Worm (Caenorhabditis elegans) whole organism, L1 larva: Measurements from ENCODE around the gene cnnm-3.
A peak's percentile ranks its signal among the peaks of the same experiment; 100 is the strongest.

Source experiments
- C16A3.4 ChIP-seq: fragments of 150-350 bp; optimal IDR thresholded peaks from 2 replicates; lab custom pipeline; 2014; ENCODE audit warnings: missing biosample characterization, missing genetic modification characterization
- C34B4.2 ChIP-seq: sonication (generic microtip); optimal IDR thresholded peaks from 2 replicates; lab custom pipeline; 2017; ENCODE audit warnings: mild to moderate bottlenecking, missing genetic modification characterization, missing compliant biosample characterization
- F16B12.6 ChIP-seq: fragments of 150-350 bp; optimal IDR thresholded peaks from 2 replicates; lab custom pipeline; 2014; ENCODE audit warnings: missing biosample characterization, missing genetic modification characterization
- Y116A8C.19 ChIP-seq: sonication (generic microtip); optimal IDR thresholded peaks from 2 replicates; lab custom pipeline; 2016; ENCODE audit warnings: missing compliant biosample characterization, missing genetic modification characterization, borderline replicate concordance
- blmp-1 ChIP-seq: fragments of 150-350 bp; optimal IDR thresholded peaks from 2 replicates; lab custom pipeline; 2014; ENCODE audit warnings: missing biosample characterization, missing genetic modification characterization
- ceh-8 ChIP-seq: fragments of 200-800 bp; sonication (Bioruptor generic); optimal IDR thresholded peaks from 2 replicates; lab custom pipeline; 2018; ENCODE audit warnings: mild to moderate bottlenecking, missing genetic modification characterization, moderate library complexity, missing compliant biosample characterization
- ceh-82 ChIP-seq, 3 experiments: fragments of 150-350 bp in 1 of 3; sonication (generic microtip) in 2 of 3; optimal IDR thresholded peaks; 2 replicates each; lab custom pipeline; 2014 to 2017; ENCODE audit warnings: missing biosample characterization in 3 of 3, missing genetic modification characterization in 3 of 3
- ceh-90 ChIP-seq: sonication (generic microtip); optimal IDR thresholded peaks from 2 replicates; lab custom pipeline; 2016; ENCODE audit warnings: missing genetic modification characterization, missing compliant biosample characterization
- dpl-1 ChIP-seq, 3 experiments: fragments of 150-350 bp in 2 of 3; sonication (generic microtip) in 1 of 3; optimal IDR thresholded peaks; 2 replicates each; lab custom pipeline; 2014 to 2017; ENCODE audit warnings: missing biosample characterization in 3 of 3, missing genetic modification characterization in 3 of 3, missing genetic modification reagents in 3 of 3
- efl-1 ChIP-seq, 4 experiments: fragments of 150-350 bp; optimal IDR thresholded peaks in 3 of 4; peaks in 1 of 4; 1 replicate in 1 of 4; 2 replicates in 3 of 4; lab custom pipeline; 2014; ENCODE audit warnings: missing biosample characterization in 2 of 4, missing genetic modification characterization in 2 of 4, missing genetic modification reagents in 2 of 4
- efl-3 ChIP-seq: fragments of 200-800 bp; sonication (Bioruptor generic); optimal IDR thresholded peaks from 2 replicates; lab custom pipeline; 2018; ENCODE audit warnings: mild to moderate bottlenecking, missing genetic modification characterization, missing compliant biosample characterization
- egl-13 ChIP-seq: sonication (generic microtip); optimal IDR thresholded peaks from 2 replicates; lab custom pipeline; 2016; ENCODE audit warnings: missing genotype, missing genetic modification reagents, missing genetic modification characterization, missing compliant biosample characterization
- egl-27 ChIP-seq, 2 experiments: fragments of 150-350 bp in 1 of 2; sonication (generic microtip); optimal IDR thresholded peaks; 3 replicates each; lab custom pipeline; 2017 to 2018; ENCODE audit warnings: missing biosample characterization in 2 of 2, missing genetic modification characterization in 2 of 2, missing genetic modification reagents in 2 of 2
- elt-2 ChIP-seq: sonication (generic microtip); optimal IDR thresholded peaks from 2 replicates; lab custom pipeline; 2016; ENCODE audit warnings: missing genetic modification characterization, mild to moderate bottlenecking, inconsistent platforms, missing compliant biosample characterization, missing genetic modification reagents
- elt-3 ChIP-seq, 6 experiments: fragments of 150-350 bp in 1 of 6; sonication (generic microtip); optimal IDR thresholded peaks; 2 replicates each; lab custom pipeline; 2017 to 2018; ENCODE audit warnings: missing biosample characterization in 6 of 6, missing genetic modification characterization in 6 of 6, inconsistent platforms in 1 of 6
- ets-5 ChIP-seq: fragments of 200-800 bp; sonication (Bioruptor generic); IDR thresholded peaks from 2 replicates; pipeline ENCODE4 v1.3.6; 2022; ENCODE audit warnings: missing genetic modification characterization, missing compliant biosample characterization
- fos-1 ChIP-seq: fragments of 150-350 bp; optimal IDR thresholded peaks from 2 replicates; lab custom pipeline; 2014; ENCODE audit warnings: missing biosample characterization, missing genetic modification characterization
- grh-1 ChIP-seq: fragments of 200-800 bp; sonication (Bioruptor generic); IDR thresholded peaks from 2 replicates; pipeline ENCODE4 v1.3.6; 2022; ENCODE audit warnings: missing genetic modification reagents, missing genetic modification characterization, missing compliant biosample characterization
- isw-1 ChIP-seq: fragments of 200-800 bp; sonication (Bioruptor generic); IDR thresholded peaks from 2 replicates; pipeline ENCODE4 v1.3.6; 2022; ENCODE audit warnings: missing genetic modification characterization, missing compliant biosample characterization
- jun-1 ChIP-seq: fragments of 150-350 bp; optimal IDR thresholded peaks from 2 replicates; lab custom pipeline; 2014; ENCODE audit warnings: missing biosample characterization, missing genetic modification reagents, missing genetic modification characterization
- lin-15B ChIP-seq: fragments of 150-350 bp; sonication (generic microtip); optimal IDR thresholded peaks from 3 replicates; lab custom pipeline; 2014; ENCODE audit warnings: missing biosample characterization, missing genetic modification characterization
- lin-35 ChIP-seq, 2 experiments: fragments of 150-350 bp; optimal IDR thresholded peaks; 2 replicates each; lab custom pipeline; 2014; ENCODE audit warnings: missing biosample characterization in 2 of 2, missing genetic modification characterization in 2 of 2, missing genetic modification reagents in 2 of 2
- lin-39 ChIP-seq: fragments of 150-350 bp; optimal IDR thresholded peaks from 2 replicates; lab custom pipeline; 2014; ENCODE audit warnings: missing biosample characterization, missing genetic modification reagents, missing genetic modification characterization
- lsy-2 ChIP-seq, 2 experiments: fragments of 150-350 bp; optimal IDR thresholded peaks; 2 replicates each; lab custom pipeline; 2014; ENCODE audit warnings: missing biosample characterization in 2 of 2, missing genetic modification characterization in 2 of 2
- mdl-1 ChIP-seq, 2 experiments: fragments of 150-350 bp; optimal IDR thresholded peaks; 2 replicates each; lab custom pipeline; 2014 to 2017; ENCODE audit warnings: missing biosample characterization in 2 of 2, missing genetic modification characterization in 2 of 2, inconsistent platforms in 1 of 2
- mef-2 ChIP-seq: fragments of 150-350 bp; optimal IDR thresholded peaks from 2 replicates; lab custom pipeline; 2014; ENCODE audit warnings: missing biosample characterization, missing genetic modification characterization
- mep-1 ChIP-seq: fragments of 150-350 bp; optimal IDR thresholded peaks from 2 replicates; lab custom pipeline; 2014; ENCODE audit warnings: missing biosample characterization, missing genetic modification characterization
- nhr-19 ChIP-seq: fragments of 200-800 bp; sonication (Bioruptor generic); conservative IDR thresholded peaks from 2 replicates; pipeline ENCODE4 v1.3.6; 2022; ENCODE audit warnings: missing genetic modification characterization, missing compliant biosample characterization
- nhr-20 ChIP-seq: sonication (generic microtip); optimal IDR thresholded peaks from 2 replicates; lab custom pipeline; 2016; ENCODE audit warnings: mild to moderate bottlenecking, missing genetic modification characterization, missing compliant biosample characterization
- nhr-237 ChIP-seq: fragments of 150-350 bp; optimal IDR thresholded peaks from 2 replicates; lab custom pipeline; 2014; ENCODE audit warnings: missing biosample characterization, missing genetic modification characterization
- nhr-28 ChIP-seq: fragments of 150-350 bp; optimal IDR thresholded peaks from 2 replicates; lab custom pipeline; 2014; ENCODE audit warnings: missing biosample characterization, missing genetic modification characterization
- nhr-47 ChIP-seq: sonication (generic microtip); optimal IDR thresholded peaks from 2 replicates; lab custom pipeline; 2016; ENCODE audit warnings: mild to moderate bottlenecking, missing genetic modification characterization, moderate library complexity, missing compliant biosample characterization
- nhr-71 ChIP-seq: sonication (generic microtip); optimal IDR thresholded peaks from 2 replicates; lab custom pipeline; 2016; ENCODE audit warnings: mild to moderate bottlenecking, missing genetic modification characterization, moderate library complexity, missing compliant biosample characterization
- nhr-76 ChIP-seq: sonication (generic microtip); optimal IDR thresholded peaks from 2 replicates; lab custom pipeline; 2017; ENCODE audit warnings: missing biosample characterization, missing genetic modification characterization
- nhr-85 ChIP-seq: sonication (generic microtip); peaks from one replicate; lab custom pipeline; 2016; ENCODE audit warnings: missing genetic modification characterization, inconsistent platforms, missing compliant biosample characterization
- nhr-90 ChIP-seq: sonication (generic microtip); optimal IDR thresholded peaks from 2 replicates; lab custom pipeline; 2016; ENCODE audit warnings: mild to moderate bottlenecking, missing genetic modification characterization, missing compliant biosample characterization; ENCODE audit not compliant: poor library complexity
- pag-3 ChIP-seq: sonication (generic microtip); optimal IDR thresholded peaks from 2 replicates; lab custom pipeline; 2017; ENCODE audit warnings: missing genetic modification characterization, mild to moderate bottlenecking, missing compliant biosample characterization, antibody characterized with exemption, borderline replicate concordance; ENCODE audit not compliant: insufficient read depth
- pax-3 ChIP-seq: fragments of 200-800 bp; sonication (Bioruptor generic); optimal IDR thresholded peaks from 2 replicates; lab custom pipeline; 2018; ENCODE audit warnings: mild to moderate bottlenecking, missing genetic modification characterization, moderate library complexity, missing compliant biosample characterization
- pqm-1 ChIP-seq: sonication (generic microtip); optimal IDR thresholded peaks from 3 replicates; lab custom pipeline; 2017; ENCODE audit warnings: missing biosample characterization, missing genetic modification characterization
- snpc-4 ChIP-seq: fragments of 150-350 bp; optimal IDR thresholded peaks from 2 replicates; lab custom pipeline; 2014; ENCODE audit warnings: missing biosample characterization, missing genetic modification characterization
- snu-23 ChIP-seq: sonication (generic microtip); optimal IDR thresholded peaks from 2 replicates; lab custom pipeline; 2016; ENCODE audit warnings: missing genetic modification characterization, missing compliant biosample characterization
- sup-37 ChIP-seq: fragments of 200-800 bp; sonication (Bioruptor generic); optimal IDR thresholded peaks from 2 replicates; lab custom pipeline; 2018; ENCODE audit warnings: mild to moderate bottlenecking, missing genetic modification characterization, missing compliant biosample characterization
- tbx-2 ChIP-seq: sonication (generic microtip); optimal IDR thresholded peaks from 2 replicates; lab custom pipeline; 2016; ENCODE audit warnings: missing genetic modification characterization, missing compliant biosample characterization
- tlp-1 ChIP-seq: fragments of 150-350 bp; optimal IDR thresholded peaks from 2 replicates; lab custom pipeline; 2014; ENCODE audit warnings: missing biosample characterization, missing genetic modification characterization
- unc-130 ChIP-seq: fragments of 150-350 bp; optimal IDR thresholded peaks from 2 replicates; lab custom pipeline; 2017; ENCODE audit warnings: missing biosample characterization, missing genetic modification characterization, inconsistent platforms
- unc-62 ChIP-seq: fragments of 150-350 bp; optimal IDR thresholded peaks from 2 replicates; lab custom pipeline; 2014; ENCODE audit warnings: missing biosample characterization, missing genetic modification reagents, missing genetic modification characterization
- unc-86 ChIP-seq: sonication (generic microtip); optimal IDR thresholded peaks from 2 replicates; lab custom pipeline; 2016; ENCODE audit warnings: missing genetic modification characterization, missing compliant biosample characterization
- unc-98 ChIP-seq: fragments of 200-800 bp; sonication (Bioruptor generic); IDR thresholded peaks from 2 replicates; pipeline ENCODE4 v1.3.6; 2022; ENCODE audit warnings: missing genetic modification characterization, missing compliant biosample characterization
- vab-15 ChIP-seq: sonication (generic microtip); optimal IDR thresholded peaks from 2 replicates; lab custom pipeline; 2017; ENCODE audit warnings: missing genotype, mild to moderate bottlenecking, missing genetic modification characterization, missing compliant biosample characterization
- zag-1 ChIP-seq: fragments of 150-350 bp; optimal IDR thresholded peaks from 2 replicates; lab custom pipeline; 2014; ENCODE audit warnings: missing biosample characterization, missing genetic modification characterization
- zip-4 ChIP-seq: fragments of 200-800 bp; sonication (Bioruptor generic); optimal IDR thresholded peaks from 2 replicates; lab custom pipeline; 2018; ENCODE audit warnings: mild to moderate bottlenecking, missing genetic modification characterization, moderate library complexity, missing compliant biosample characterization
- ztf-11 ChIP-seq, 2 experiments: sonication (generic microtip); optimal IDR thresholded peaks; 2 replicates each; lab custom pipeline; 2016 to 2017; ENCODE audit warnings: missing genetic modification characterization in 2 of 2, missing biosample characterization in 1 of 2, missing compliant biosample characterization in 1 of 2

Gene cnnm-3

ce11 chrX:3035972-3036379 is 9.7 kb downstream of the cnnm-3 start (continued):
- TF ChIP-seq ceh-82 (tag; optimal IDR thresholded peaks at IDR 0.05; lab: Kevin White, UChicago) = peak; percentile 79 to 89 (median 86)
- TF ChIP-seq elt-2 (tag; lab: Kevin White, UChicago) = peak; percentile 84
- TF ChIP-seq dpl-1 (GFP tag; optimal IDR thresholded peaks at IDR 0.05; lab: Kevin White, UChicago) = peak; percentile 10 to 49 (median 46)
- peak; percentile 68 for TF ChIP-seq sup-37 (GFP tag; lab: Kevin White, UChicago)
- TF ChIP-seq unc-130 = peak; percentile 72
- peak; percentile 95 for TF ChIP-seq nhr-19 (GFP tag; lab: Robert Waterston, UW)
- peak in 3 of 6 experiments; percentile 14 to 94 (median 51) for TF ChIP-seq elt-3 (tag; optimal IDR thresholded peaks at IDR 0.05; lab: Kevin White, UChicago)
- peak; percentile 52 for TF ChIP-seq efl-3 (GFP tag; lab: Kevin White, UChicago)
- TF ChIP-seq zag-1 (tag; lab: Kevin White, UChicago) = no peak
- TF ChIP-seq mep-1 (tag; lab: Kevin White, UChicago) = peak; percentile 86
- peak; percentile 64 to 84 for TF ChIP-seq lin-35 (GFP tag; optimal IDR thresholded peaks at IDR 0.05; lab: Kevin White, UChicago)
- peak; percentile 87 for TF ChIP-seq lin-39 (tag; lab: Kevin White, UChicago)
- no peak for TF ChIP-seq pqm-1 (tag; lab: Kevin White, UChicago)
- no peak for TF ChIP-seq pag-3 (tag; lab: Kevin White, UChicago)
- TF ChIP-seq pax-3 = peak; percentile 81
- peak in 1 of 2 experiments; percentile 75 for TF ChIP-seq mdl-1 (tag; optimal IDR thresholded peaks at IDR 0.05; lab: Kevin White, UChicago)
- peak; percentile 82 to 84 for TF ChIP-seq lsy-2 (tag; optimal IDR thresholded peaks at IDR 0.05; lab: Kevin White, UChicago)
- peak; percentile 90 for TF ChIP-seq jun-1 (tag; lab: Kevin White, UChicago)
- peak; percentile 98 for TF ChIP-seq snu-23
- TF ChIP-seq zip-4 (GFP tag; lab: Kevin White, UChicago) = peak; percentile 81
- peak; percentile 53 to 59 for TF ChIP-seq efl-1 (optimal IDR thresholded peaks at IDR 0.05; lab: Kevin White, UChicago)
- peak; percentile 19 to 95 for TF ChIP-seq efl-1 (GFP tag; optimal IDR thresholded peaks at IDR 0.05 in 1 of 2; lab: Kevin White, UChicago)
- TF ChIP-seq nhr-85 (tag; lab: Kevin White, UChicago) = peak; percentile 92
- TF ChIP-seq egl-27 (tag; optimal IDR thresholded peaks at IDR 0.05; lab: Kevin White, UChicago) = peak; percentile 27 to 72
- peak; percentile 69; the same call in 1 of the 2 replicates for TF ChIP-seq unc-98 (GFP tag; lab: Robert Waterston, UW)
- TF ChIP-seq ceh-8 (GFP tag; lab: Kevin White, UChicago) = peak; percentile 96
- no peak for TF ChIP-seq unc-62
- no peak for TF ChIP-seq lin-15B (tag; lab: Kevin White, UChicago)
- peak; percentile 96 for TF ChIP-seq nhr-47 (tag; lab: Kevin White, UChicago)
- TF ChIP-seq tbx-2 (tag; lab: Kevin White, UChicago) = peak; percentile 92
- TF ChIP-seq ceh-90 (tag; lab: Kevin White, UChicago) = peak; percentile 28
- peak; percentile 95 for TF ChIP-seq nhr-71
- peak; percentile 88 for TF ChIP-seq fos-1
- TF ChIP-seq isw-1 (GFP tag; lab: Robert Waterston, UW) = peak; percentile 74
- peak; percentile 55 for TF ChIP-seq nhr-28 (tag; lab: Kevin White, UChicago)
- TF ChIP-seq snpc-4 (tag; lab: Kevin White, UChicago) = peak; percentile 77
- peak; percentile 94 for TF ChIP-seq nhr-20 (tag; lab: Kevin White, UChicago)
- TF ChIP-seq blmp-1 (tag; lab: Kevin White, UChicago) = no peak
- peak; percentile 72 for TF ChIP-seq nhr-76 (tag; lab: Kevin White, UChicago)
- TF ChIP-seq nhr-237 (tag; lab: Kevin White, UChicago) = peak; percentile 31
- peak; percentile 83 for TF ChIP-seq grh-1
- no peak for TF ChIP-seq Y116A8C.19
- TF ChIP-seq C34B4.2 = no peak
- TF ChIP-seq C16A3.4 (tag; lab: Kevin White, UChicago) = peak; percentile 90
- TF ChIP-seq nhr-90 (tag; lab: Kevin White, UChicago) = peak; percentile 94
- no peak for TF ChIP-seq ets-5 (GFP tag; lab: Robert Waterston, UW)
- TF ChIP-seq egl-13 (tag; lab: Kevin White, UChicago) = peak; percentile 92
- no peak for TF ChIP-seq vab-15 (tag; lab: Kevin White, UChicago)
- TF ChIP-seq mef-2 (tag; lab: Kevin White, UChicago) = peak; percentile 41
- peak; percentile 64 to 76 for TF ChIP-seq ztf-11 (tag; optimal IDR thresholded peaks at IDR 0.05; lab: Kevin White, UChicago)
- peak; percentile 87 for TF ChIP-seq unc-86 (tag; lab: Kevin White, UChicago)
- no peak for TF ChIP-seq tlp-1 (tag; lab: Kevin White, UChicago)
- no peak for TF ChIP-seq F16B12.6
